Fruit fly (Drosophila melanogaster) whole organism, embryonic: ENCODE results near the gene ash1.

Source experiments
- Adf1 ChIP-seq: fragments of 200-800 bp; sonication (Bioruptor generic); IDR thresholded peaks from 2 replicates; pipeline ENCODE4 v1.3.6; 2022; ENCODE audit warnings: missing biosample characterization, missing genetic modification characterization
- CG12942 ChIP-seq: fragments of 200-800 bp; sonication (Bioruptor generic); optimal IDR thresholded peaks from 3 replicates; lab custom pipeline; 2016; ENCODE audit warnings: missing biosample characterization, missing genetic modification characterization
- CG15601 ChIP-seq: fragments of 200-800 bp; sonication (Bioruptor generic); optimal IDR thresholded peaks from 3 replicates; lab custom pipeline; 2019; ENCODE audit warnings: missing biosample characterization, mild to moderate bottlenecking, missing genetic modification characterization, moderate library complexity
- CG3163 ChIP-seq: fragments of 200-800 bp; sonication (Bioruptor generic); optimal IDR thresholded peaks from 3 replicates; lab custom pipeline; 2016; ENCODE audit warnings: missing biosample characterization, missing genetic modification characterization
- HHEX ChIP-seq: fragments of 200-800 bp; sonication (Bioruptor generic); optimal IDR thresholded peaks from 3 replicates; lab custom pipeline; 2017; ENCODE audit warnings: missing biosample characterization, mild to moderate bottlenecking, missing genetic modification characterization, missing genetic modification reagents
- psq ChIP-seq: fragments of 200-800 bp; sonication (Bioruptor generic); optimal IDR thresholded peaks from 2 replicates; lab custom pipeline; 2017; ENCODE audit warnings: missing biosample characterization, missing genetic modification characterization
- ranshi ChIP-seq: fragments of 200-800 bp; sonication (Bioruptor generic); IDR thresholded peaks from 2 replicates; pipeline ENCODE4 v1.3.6; 2022; ENCODE audit warnings: missing biosample characterization, missing genetic modification characterization
- ttk ChIP-seq: fragments of 200-800 bp; sonication (Bioruptor generic); IDR thresholded peaks from 2 replicates; pipeline ENCODE4 v2.1.2; 2022; ENCODE audit warnings: missing biosample characterization, missing genetic modification characterization
- usp ChIP-seq: fragments of >200 bp; optimal IDR thresholded peaks from 2 replicates; lab custom pipeline; 2017; ENCODE audit warnings: missing biosample characterization, missing genetic modification characterization

DNA sequence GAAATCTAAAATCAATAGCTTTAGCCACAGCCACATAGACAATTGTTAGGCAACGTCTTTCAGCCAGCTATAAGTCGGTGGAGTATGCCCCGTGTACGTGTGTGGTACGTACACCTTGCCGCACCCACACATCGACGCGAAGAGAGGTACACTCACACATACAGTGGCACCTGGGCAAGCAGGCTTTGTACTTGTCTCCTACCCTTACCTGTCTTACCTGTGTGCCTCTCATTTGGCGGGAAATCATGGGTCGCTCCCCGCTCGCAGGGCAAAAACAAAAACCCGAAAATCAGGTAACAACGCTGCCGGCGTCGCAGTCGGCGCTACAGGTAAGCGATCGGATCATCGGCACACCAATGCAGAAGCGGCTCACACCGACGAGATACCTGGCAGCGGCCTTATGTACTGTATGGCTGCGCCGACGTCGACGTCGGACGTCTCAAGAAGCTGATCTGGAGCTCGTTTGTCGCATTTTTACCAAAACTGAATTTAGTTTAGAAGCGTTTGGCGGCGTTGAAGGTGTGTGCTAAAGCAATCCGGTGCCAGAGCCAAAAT, 36.3 kb downstream of the ash1 start:
- no peak for TF ChIP-seq HHEX (GFP tag; lab: Kevin White, UChicago)
- TF ChIP-seq CG15601 (tag; lab: Kevin White, UChicago), result no peak
- no peak for TF ChIP-seq CG3163 (GFP tag; lab: Kevin White, UChicago)
- no peak for TF ChIP-seq psq (GFP tag; lab: Kevin White, UChicago)
- TF ChIP-seq ranshi (GFP tag; lab: Robert Waterston, UW), result no peak
- TF ChIP-seq ttk, result no peak
- TF ChIP-seq CG12942 (GFP tag; lab: Kevin White, UChicago), result no peak
- TF ChIP-seq usp (GFP tag; lab: Kevin White, UChicago), result no peak
- peak; percentile 94 for TF ChIP-seq Adf1 (GFP tag; lab: Robert Waterston, UW)
